Worm (Caenorhabditis elegans) whole organism, L2 larva: Measurements from ENCODE around the gene C25G4.8.

Source experiments
- F13H6.1 ChIP-seq: sonication (generic microtip); optimal IDR thresholded peaks from 2 replicates; lab custom pipeline; 2016; ENCODE audit warnings: missing genetic modification characterization, missing compliant biosample characterization
- R02D3.7 ChIP-seq: fragments of 150-350 bp; optimal IDR thresholded peaks from 2 replicates; lab custom pipeline; 2014; ENCODE audit warnings: missing biosample characterization, missing genetic modification characterization
- blmp-1 ChIP-seq: sonication (generic microtip); optimal IDR thresholded peaks from 2 replicates; lab custom pipeline; 2017; ENCODE audit warnings: missing genetic modification characterization, mild to moderate bottlenecking, missing compliant biosample characterization, antibody characterized with exemption, moderate library complexity; ENCODE audit not compliant: insufficient read depth
- crh-2 ChIP-seq: sonication (generic microtip); optimal IDR thresholded peaks from 2 replicates; lab custom pipeline; 2017; ENCODE audit warnings: missing biosample characterization, missing genetic modification characterization
- elt-1 ChIP-seq: fragments of 150-350 bp; optimal IDR thresholded peaks from 2 replicates; lab custom pipeline; 2014; ENCODE audit warnings: missing biosample characterization, missing genetic modification characterization
- lsy-2 ChIP-seq, 2 experiments: fragments of 150-350 bp in 1 of 2; sonication (generic microtip) in 1 of 2; optimal IDR thresholded peaks; 2 replicates each; lab custom pipeline; 2014 to 2017; ENCODE audit warnings: missing biosample characterization in 2 of 2, missing genetic modification characterization in 2 of 2
- nhr-11 ChIP-seq: fragments of 150-350 bp; optimal IDR thresholded peaks from 2 replicates; lab custom pipeline; 2014; ENCODE audit warnings: missing biosample characterization, missing genetic modification characterization
- nhr-129 ChIP-seq: fragments of 150-350 bp; optimal IDR thresholded peaks from 2 replicates; lab custom pipeline; 2014; ENCODE audit warnings: missing biosample characterization, missing genetic modification characterization
- nhr-23 ChIP-seq: fragments of 150-350 bp; optimal IDR thresholded peaks from 2 replicates; lab custom pipeline; 2014; ENCODE audit warnings: missing biosample characterization, missing genetic modification reagents, missing genetic modification characterization
- nhr-25 ChIP-seq: fragments of 150-350 bp; sonication (generic microtip); optimal IDR thresholded peaks from 3 replicates; lab custom pipeline; 2014; ENCODE audit warnings: missing biosample characterization, missing genetic modification characterization
- skn-1 ChIP-seq: sonication (generic microtip); optimal IDR thresholded peaks from 2 replicates; lab custom pipeline; 2017; ENCODE audit warnings: missing biosample characterization, missing genetic modification characterization
- unc-39 ChIP-seq: fragments of 150-350 bp; optimal IDR thresholded peaks from 2 replicates; lab custom pipeline; 2014; ENCODE audit warnings: missing biosample characterization, missing genetic modification characterization
- unc-55 ChIP-seq: fragments of 150-350 bp; sonication (generic microtip); optimal IDR thresholded peaks from 3 replicates; lab custom pipeline; 2014; ENCODE audit warnings: missing biosample characterization, missing genetic modification reagents, missing genetic modification characterization
- ztf-1 ChIP-seq: fragments of 200-800 bp; sonication (Bioruptor generic); conservative IDR thresholded peaks from 2 replicates; pipeline ENCODE4 v1.3.6; 2022; ENCODE audit warnings: missing genetic modification characterization, missing compliant biosample characterization

ce11 chrIV:12445463-12445934 lies 17.8 kb downstream of the C25G4.8 start, which contains the start of gene C25G4.3:
- TF ChIP-seq nhr-11 (tag; lab: Kevin White, UChicago) (no peak), unc-39 (tag; lab: Kevin White, UChicago) (no peak), nhr-25 (tag; lab: Kevin White, UChicago) (no peak), R02D3.7 (tag; lab: Kevin White, UChicago) (no peak), nhr-23 (tag; lab: Kevin White, UChicago) (no peak), crh-2 (tag; lab: Kevin White, UChicago) (no peak), F13H6.1 (tag; lab: Kevin White, UChicago) (no peak), lsy-2 (tag; optimal IDR thresholded peaks at IDR 0.05; lab: Kevin White, UChicago) (no peak), blmp-1 (tag; lab: Kevin White, UChicago) (no peak), skn-1 (tag; lab: Kevin White, UChicago) (no peak), ztf-1 (GFP tag; lab: Robert Waterston, UW) (no peak), elt-1 (tag; lab: Kevin White, UChicago) (no peak), unc-55 (GFP tag; lab: Kevin White, UChicago) (no peak), nhr-129 (no peak)
